Fruit fly (Drosophila melanogaster) whole organism, embryonic: Measurements from ENCODE around the gene Ids.

Experiments used
- Abd-B ChIP-seq: fragments of 200-800 bp; sonication (Bioruptor generic); optimal IDR thresholded peaks from 2 replicates; lab custom pipeline; 2018; ENCODE audit warnings: missing biosample characterization, mild to moderate bottlenecking, missing genetic modification characterization, moderate library complexity
- Asciz ChIP-seq: fragments of 200-800 bp; sonication (Bioruptor generic); optimal IDR thresholded peaks from 2 replicates; lab custom pipeline; 2017; ENCODE audit warnings: missing biosample characterization, mild to moderate bottlenecking, missing genetic modification characterization, missing genetic modification reagents
- Bdp1 ChIP-seq: fragments of 200-800 bp; sonication (Bioruptor generic); optimal IDR thresholded peaks from 3 replicates; lab custom pipeline; 2016; ENCODE audit warnings: missing biosample characterization, missing genetic modification characterization
- CG10147 ChIP-seq: fragments of 200-800 bp; sonication (Bioruptor generic); optimal IDR thresholded peaks from 2 replicates; lab custom pipeline; 2019; ENCODE audit warnings: missing biosample characterization, mild to moderate bottlenecking, missing genetic modification characterization, moderate library complexity
- CG10565 ChIP-seq: fragments of 200-800 bp; sonication (Bioruptor generic); optimal IDR thresholded peaks from 3 replicates; lab custom pipeline; 2016; ENCODE audit warnings: missing biosample characterization, mild to moderate bottlenecking, missing genetic modification characterization
- CG12769 ChIP-seq: fragments of 200-800 bp; sonication (Bioruptor generic); optimal IDR thresholded peaks from 2 replicates; lab custom pipeline; 2019; ENCODE audit warnings: missing biosample characterization, mild to moderate bottlenecking, missing genetic modification characterization, moderate library complexity
- CG13424 ChIP-seq: fragments of 200-800 bp; sonication (Bioruptor generic); optimal IDR thresholded peaks from 2 replicates; lab custom pipeline; 2019; ENCODE audit warnings: missing biosample characterization, mild to moderate bottlenecking, missing genetic modification characterization, moderate library complexity
- CG13624 ChIP-seq: fragments of 200-800 bp; sonication (Bioruptor generic); optimal IDR thresholded peaks from 2 replicates; lab custom pipeline; 2016; ENCODE audit warnings: missing biosample characterization, missing genetic modification characterization
- CG14014 ChIP-seq: fragments of 200-800 bp; sonication (Bioruptor generic); IDR thresholded peaks from 2 replicates; pipeline ENCODE4 v1.3.6; 2022; ENCODE audit warnings: missing biosample characterization, missing genetic modification characterization
- CG14050 ChIP-seq: fragments of 200-800 bp; sonication (Bioruptor generic); IDR thresholded peaks from 3 replicates; pipeline ENCODE4 v1.3.6; 2022; ENCODE audit warnings: missing biosample characterization, missing genetic modification characterization
- CG14441 ChIP-seq: fragments of 200-800 bp; sonication (Bioruptor generic); IDR thresholded peaks from 2 replicates; pipeline ENCODE4 v1.3.6; 2022; ENCODE audit warnings: missing biosample characterization, missing genetic modification characterization
- CG1529 ChIP-seq: fragments of 200-800 bp; sonication (Bioruptor generic); optimal IDR thresholded peaks from 3 replicates; lab custom pipeline; 2018; ENCODE audit warnings: missing biosample characterization, missing genetic modification characterization
- CG15601 ChIP-seq: fragments of 200-800 bp; sonication (Bioruptor generic); optimal IDR thresholded peaks from 3 replicates; lab custom pipeline; 2019; ENCODE audit warnings: missing biosample characterization, mild to moderate bottlenecking, missing genetic modification characterization, moderate library complexity
- CG17612 ChIP-seq: fragments of 200-800 bp; sonication (Bioruptor generic); IDR thresholded peaks from 2 replicates; pipeline ENCODE4 v1.3.6; 2022; ENCODE audit warnings: missing biosample characterization, missing genetic modification characterization
- CG18599 ChIP-seq: fragments of 200-800 bp; sonication (Bioruptor generic); optimal IDR thresholded peaks from 3 replicates; lab custom pipeline; 2017; ENCODE audit warnings: missing biosample characterization, missing genetic modification characterization, mild to moderate bottlenecking, moderate library complexity, missing genetic modification reagents
- CG18619 ChIP-seq: fragments of 200-800 bp; sonication (Bioruptor generic); optimal IDR thresholded peaks from 3 replicates; lab custom pipeline; 2017; ENCODE audit warnings: missing biosample characterization, mild to moderate bottlenecking, missing genetic modification characterization
- CG2199 ChIP-seq: fragments of 200-800 bp; sonication (Bioruptor generic); IDR thresholded peaks from 3 replicates; pipeline ENCODE4 v1.3.6; 2022; ENCODE audit warnings: missing biosample characterization, missing genetic modification characterization
- CG2202 ChIP-seq: fragments of 200-800 bp; sonication (Bioruptor generic); optimal IDR thresholded peaks from 2 replicates; lab custom pipeline; 2018; ENCODE audit warnings: missing biosample characterization, mild to moderate bottlenecking, missing genetic modification characterization
- CG3281 ChIP-seq: fragments of 200-800 bp; sonication (Bioruptor generic); optimal IDR thresholded peaks from 3 replicates; lab custom pipeline; 2017; ENCODE audit warnings: missing biosample characterization, mild to moderate bottlenecking, missing genetic modification characterization
- CG3847 ChIP-seq: fragments of 200-800 bp; sonication (Bioruptor generic); IDR thresholded peaks from 2 replicates; pipeline ENCODE4 v1.3.6; 2022; ENCODE audit warnings: missing biosample characterization, missing genetic modification characterization
- CG4617 ChIP-seq: fragments of 200-800 bp; sonication (Bioruptor generic); optimal IDR thresholded peaks from 3 replicates; lab custom pipeline; 2016; ENCODE audit warnings: missing biosample characterization, missing genetic modification characterization, borderline replicate concordance
- CG4854 ChIP-seq: fragments of 200-800 bp; sonication (Bioruptor generic); optimal IDR thresholded peaks from 2 replicates; lab custom pipeline; 2016; ENCODE audit warnings: missing biosample characterization, missing genetic modification characterization, inconsistent platforms
- CG7372 ChIP-seq: fragments of 200-800 bp; sonication (Bioruptor generic); IDR thresholded peaks from 2 replicates; pipeline ENCODE4 v1.3.6; 2022; ENCODE audit warnings: missing biosample characterization, missing genetic modification characterization
- CG8089 ChIP-seq: fragments of 200-800 bp; sonication (Bioruptor generic); optimal IDR thresholded peaks from 3 replicates; lab custom pipeline; 2016; ENCODE audit warnings: missing biosample characterization, missing genetic modification characterization
- CG9609 ChIP-seq: fragments of 200-800 bp; sonication (Bioruptor generic); optimal IDR thresholded peaks from 3 replicates; lab custom pipeline; 2016; ENCODE audit warnings: missing biosample characterization, missing genetic modification characterization
- D19B ChIP-seq: fragments of 200-800 bp; sonication (Bioruptor generic); optimal IDR thresholded peaks from 2 replicates; lab custom pipeline; 2017; ENCODE audit warnings: missing biosample characterization, mild to moderate bottlenecking, missing genetic modification characterization
- Dll ChIP-seq: fragments of 200-800 bp; sonication (Bioruptor generic); IDR thresholded peaks from 4 replicates; pipeline ENCODE4 v1.3.6; 2022; ENCODE audit warnings: missing biosample characterization, missing genetic modification characterization; ENCODE audit not compliant: partially characterized antibody
- Ets65A ChIP-seq: fragments of 200-800 bp; sonication (Bioruptor generic); peaks from one replicate; lab custom pipeline; 2016; ENCODE audit warnings: missing biosample characterization, missing genetic modification characterization
- Mes4 ChIP-seq: fragments of 200-800 bp; sonication (Bioruptor generic); optimal IDR thresholded peaks from 2 replicates; lab custom pipeline; 2016; ENCODE audit warnings: missing biosample characterization, missing genetic modification characterization
- NfI ChIP-seq: fragments of 200-800 bp; sonication (Bioruptor generic); optimal IDR thresholded peaks from 3 replicates; lab custom pipeline; 2018; ENCODE audit warnings: missing biosample characterization, mild to moderate bottlenecking, missing genetic modification characterization, moderate library complexity
- Spps ChIP-seq: fragments of 200-800 bp; sonication (Bioruptor generic); optimal IDR thresholded peaks from 2 replicates; lab custom pipeline; 2018; ENCODE audit warnings: missing biosample characterization, mild to moderate bottlenecking, missing genetic modification characterization
- Sry-β ChIP-seq: fragments of 200-800 bp; sonication (Bioruptor generic); optimal IDR thresholded peaks from 2 replicates; lab custom pipeline; 2018; ENCODE audit warnings: missing biosample characterization, mild to moderate bottlenecking, missing genetic modification characterization, moderate library complexity
- TFAM ChIP-seq: fragments of 200-800 bp; sonication (Bioruptor generic); optimal IDR thresholded peaks from 2 replicates; lab custom pipeline; 2017; ENCODE audit warnings: missing biosample characterization, missing genetic modification characterization, inconsistent platforms
- ac ChIP-seq: fragments of 200-800 bp; sonication (Bioruptor generic); optimal IDR thresholded peaks from 3 replicates; lab custom pipeline; 2017; ENCODE audit warnings: missing biosample characterization, mild to moderate bottlenecking, missing genetic modification characterization
- bigmax ChIP-seq: fragments of 200-800 bp; sonication (Bioruptor generic); optimal IDR thresholded peaks from 2 replicates; lab custom pipeline; 2018; ENCODE audit warnings: missing biosample characterization, mild to moderate bottlenecking, missing genetic modification characterization
- ci ChIP-seq: fragments of 200-800 bp; sonication (Bioruptor generic); IDR thresholded peaks from 3 replicates; pipeline ENCODE4 v1.3.6; 2022; ENCODE audit warnings: missing biosample characterization, missing genetic modification characterization
- dan ChIP-seq: fragments of 200-800 bp; sonication (Bioruptor generic); IDR thresholded peaks from 2 replicates; pipeline ENCODE4 v1.3.6; 2022; ENCODE audit warnings: missing biosample characterization, missing genetic modification characterization
- dmrt11E ChIP-seq: fragments of 200-800 bp; sonication (Bioruptor generic); optimal IDR thresholded peaks from 3 replicates; lab custom pipeline; 2018; ENCODE audit warnings: missing biosample characterization, mild to moderate bottlenecking, missing genetic modification characterization, moderate library complexity
- gce ChIP-seq: fragments of 200-800 bp; sonication (Bioruptor generic); IDR thresholded peaks from 3 replicates; pipeline ENCODE4 v1.3.6; 2022; ENCODE audit warnings: missing biosample characterization, missing genetic modification characterization
- gfzf ChIP-seq: fragments of 200-800 bp; sonication (Bioruptor generic); optimal IDR thresholded peaks from 2 replicates; lab custom pipeline; 2016; ENCODE audit warnings: missing biosample characterization, mild to moderate bottlenecking, missing genetic modification characterization, moderate library complexity
- gro ChIP-seq: fragments of 200-800 bp; sonication (Bioruptor generic); optimal IDR thresholded peaks from 2 replicates; lab custom pipeline; 2016; ENCODE audit warnings: missing biosample characterization, missing genetic modification characterization
- ham ChIP-seq: fragments of 200-800 bp; sonication (Bioruptor generic); IDR thresholded peaks from 2 replicates; pipeline ENCODE4 v1.3.6; 2022; ENCODE audit warnings: missing biosample characterization, missing genetic modification characterization
- lilli ChIP-seq: fragments of 200-800 bp; sonication (Bioruptor generic); optimal IDR thresholded peaks from 3 replicates; lab custom pipeline; 2016; ENCODE audit warnings: missing biosample characterization, missing genetic modification characterization
- lmd ChIP-seq: fragments of 200-800 bp; sonication (Bioruptor generic); IDR thresholded peaks from 2 replicates; pipeline ENCODE4 v1.3.6; 2022; ENCODE audit warnings: missing biosample characterization, missing genetic modification characterization
- maf-S ChIP-seq: fragments of 200-800 bp; sonication (Bioruptor generic); optimal IDR thresholded peaks from 2 replicates; lab custom pipeline; 2016; ENCODE audit warnings: missing biosample characterization, missing genetic modification characterization
- pb ChIP-seq: fragments of 200-800 bp; sonication (Bioruptor generic); optimal IDR thresholded peaks from 3 replicates; lab custom pipeline; 2016; ENCODE audit warnings: missing biosample characterization, missing genetic modification characterization
- sd ChIP-seq: fragments of 200-800 bp; sonication (Bioruptor generic); optimal IDR thresholded peaks from 3 replicates; lab custom pipeline; 2018; ENCODE audit warnings: missing biosample characterization, mild to moderate bottlenecking, missing genetic modification characterization, moderate library complexity
- sisA ChIP-seq: fragments of 200-800 bp; sonication (Bioruptor generic); IDR thresholded peaks from 2 replicates; pipeline ENCODE4 v1.3.6; 2022; ENCODE audit warnings: missing biosample characterization, missing genetic modification characterization
- stwl ChIP-seq: fragments of 200-800 bp; sonication (Bioruptor generic); optimal IDR thresholded peaks from 3 replicates; lab custom pipeline; 2018; ENCODE audit warnings: missing biosample characterization, mild to moderate bottlenecking, missing genetic modification characterization, moderate library complexity
- ttk ChIP-seq: fragments of 200-800 bp; sonication (Bioruptor generic); IDR thresholded peaks from 2 replicates; pipeline ENCODE4 v2.1.2; 2022; ENCODE audit warnings: missing biosample characterization, missing genetic modification characterization
- wor ChIP-seq: fragments of 200-800 bp; sonication (Bioruptor generic); IDR thresholded peaks from 2 replicates; pipeline ENCODE4 v1.3.6; 2022; ENCODE audit warnings: missing biosample characterization, missing genetic modification characterization

Gene Ids

DNA sequence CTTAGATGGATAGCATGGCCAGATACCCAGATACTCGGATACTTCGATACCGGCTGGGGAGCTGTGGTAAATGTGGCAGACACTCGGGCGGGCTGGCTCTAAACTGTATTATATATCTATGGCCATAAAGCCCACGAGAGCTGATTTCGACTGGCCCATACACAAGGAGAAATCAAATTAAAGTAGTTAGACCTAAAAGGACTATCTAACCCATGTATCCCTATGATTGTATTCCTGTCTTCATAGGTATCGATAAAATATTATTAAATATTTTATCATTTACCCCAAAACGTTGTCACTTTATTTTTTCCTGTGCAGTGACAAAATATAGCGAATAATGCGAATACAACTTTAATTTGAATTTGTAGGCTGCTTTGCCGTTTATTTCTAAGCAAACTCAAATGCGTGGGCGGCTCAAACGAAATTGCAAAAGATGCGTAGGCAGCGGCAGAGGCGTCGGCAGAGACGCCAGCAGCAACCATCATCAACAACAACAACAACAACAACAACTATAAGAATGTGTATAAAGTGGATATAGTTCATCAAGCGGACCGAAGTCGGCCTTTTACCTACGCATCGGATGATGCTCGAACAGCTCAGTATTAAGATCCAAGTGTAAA is 3.9 kb downstream of the Ids start (continued):
- TF ChIP-seq ac (GFP tag; lab: Kevin White, UChicago) (no peak), Sry-β (GFP tag; lab: Kevin White, UChicago) (no peak), sd (tag; lab: Kevin White, UChicago) (no peak), maf-S (GFP tag; lab: Kevin White, UChicago) (no peak), CG4854 (GFP tag; lab: Kevin White, UChicago) (no peak), Ets65A (GFP tag; lab: Kevin White, UChicago) (no peak), lilli (peak; percentile 15), CG10147 (GFP tag; lab: Kevin White, UChicago) (peak; percentile 54), CG15601 (tag; lab: Kevin White, UChicago) (no peak), CG9609 (GFP tag; lab: Kevin White, UChicago) (no peak), CG3281 (GFP tag; lab: Kevin White, UChicago) (peak; percentile 44), CG14050 (GFP tag; lab: Robert Waterston, UW) (0 out of 3 replicates have a peak, but pooled peaks have one; percentile 31), CG2202 (tag; lab: Kevin White, UChicago) (no peak), CG14441 (GFP tag; lab: Robert Waterston, UW) (peak; percentile 71), CG1529 (GFP tag; lab: Kevin White, UChicago) (no peak), Asciz (GFP tag; lab: Kevin White, UChicago) (no peak), gce (GFP tag; lab: Robert Waterston, UW) (no peak), CG14014 (peak; percentile 79), ci (GFP tag; lab: Robert Waterston, UW) (peak; percentile 64), ham (GFP tag; lab: Robert Waterston, UW) (no peak), CG17612 (0 out of 2 replicates have a peak, but pooled peaks have one; percentile 41), Abd-B (GFP tag; lab: Kevin White, UChicago) (peak; percentile 44), gfzf (GFP tag; lab: Kevin White, UChicago) (no peak), CG13424 (tag; lab: Kevin White, UChicago) (peak; percentile 44), Bdp1 (GFP tag; lab: Kevin White, UChicago) (no peak), NfI (GFP tag; lab: Kevin White, UChicago) (peak; percentile 11), CG2199 (no peak), Mes4 (no peak), gro (GFP tag; lab: Kevin White, UChicago) (no peak), CG10565 (GFP tag; lab: Kevin White, UChicago) (no peak), CG8089 (GFP tag; lab: Kevin White, UChicago) (no peak), CG18619 (GFP tag; lab: Kevin White, UChicago) (no peak), pb (no peak), CG12769 (tag; lab: Kevin White, UChicago) (peak; percentile 62), CG4617 (GFP tag; lab: Kevin White, UChicago) (no peak), stwl (tag; lab: Kevin White, UChicago) (no peak), bigmax (GFP tag; lab: Kevin White, UChicago) (no peak), Spps (tag; lab: Kevin White, UChicago) (no peak), CG18599 (GFP tag; lab: Kevin White, UChicago) (no peak), CG13624 (GFP tag; lab: Kevin White, UChicago) (no peak), ttk (0 out of 2 replicates have a peak, but pooled peaks have one; percentile 29), Dll (no peak), wor (GFP tag; lab: Robert Waterston, UW) (peak; percentile 13; the same call in 1 of the 2 replicates), lmd (peak; percentile 75), CG7372 (GFP tag; lab: Robert Waterston, UW) (0 out of 2 replicates have a peak, but pooled peaks have one; percentile 18), CG3847 (GFP tag; lab: Robert Waterston, UW) (peak; percentile 72), dmrt11E (tag; lab: Kevin White, UChicago) (no peak), sisA (GFP tag; lab: Robert Waterston, UW) (peak; percentile 69), dan (GFP tag; lab: Robert Waterston, UW) (no peak), D19B (GFP tag; lab: Kevin White, UChicago) (peak; percentile 6), TFAM (no peak)
